Fruit fly (Drosophila melanogaster) whole organism, prepupa: ENCODE results near the gene D2hgdh.

Source experiments
- CG10631 ChIP-seq: fragments of 200-800 bp; sonication (Bioruptor generic); optimal IDR thresholded peaks from 2 replicates; lab custom pipeline; 2016; ENCODE audit warnings: missing biosample characterization, missing genetic modification characterization
- CG11294 ChIP-seq: fragments of 200-800 bp; sonication (Bioruptor generic); IDR thresholded peaks from 2 replicates; pipeline ENCODE4 v1.3.6; 2022; ENCODE audit warnings: missing biosample characterization, missing genetic modification characterization
- CG11762 ChIP-seq: fragments of 200-800 bp; sonication (Bioruptor generic); optimal IDR thresholded peaks from 3 replicates; lab custom pipeline; 2016; ENCODE audit warnings: missing biosample characterization, missing genetic modification characterization; ENCODE audit not compliant: insufficient read depth
- CG11902 ChIP-seq: fragments of 200-800 bp; sonication (Bioruptor generic); optimal IDR thresholded peaks from 3 replicates; lab custom pipeline; 2016; ENCODE audit warnings: missing biosample characterization, missing genetic modification characterization
- CG15336 ChIP-seq: fragments of 200-800 bp; sonication (Bioruptor generic); IDR thresholded peaks from 2 replicates; pipeline ENCODE4 v1.3.6; 2022; ENCODE audit warnings: missing biosample characterization, missing genetic modification characterization
- CG1621 ChIP-seq: fragments of 200-800 bp; sonication (Bioruptor generic); optimal IDR thresholded peaks from 3 replicates; lab custom pipeline; 2018; ENCODE audit warnings: missing biosample characterization, mild to moderate bottlenecking, missing genetic modification characterization
- CG16779 ChIP-seq: fragments of 200-800 bp; sonication (Bioruptor generic); optimal IDR thresholded peaks from 3 replicates; lab custom pipeline; 2017; ENCODE audit warnings: missing biosample characterization, mild to moderate bottlenecking, missing genetic modification characterization
- CG31627 ChIP-seq: fragments of 200-800 bp; sonication (Bioruptor generic); optimal IDR thresholded peaks from 3 replicates; lab custom pipeline; 2016; ENCODE audit warnings: missing biosample characterization, missing genetic modification characterization
- CG32006 ChIP-seq: fragments of 200-800 bp; sonication (Bioruptor generic); optimal IDR thresholded peaks from 3 replicates; lab custom pipeline; 2017; ENCODE audit warnings: missing biosample characterization, mild to moderate bottlenecking, missing genetic modification characterization
- CG34406 ChIP-seq: fragments of 200-800 bp; sonication (Bioruptor generic); optimal IDR thresholded peaks from 3 replicates; lab custom pipeline; 2016; ENCODE audit warnings: missing biosample characterization, missing genetic modification characterization
- CG3919 ChIP-seq: fragments of 200-800 bp; sonication (Bioruptor generic); optimal IDR thresholded peaks from 3 replicates; lab custom pipeline; 2016; ENCODE audit warnings: missing biosample characterization, missing genetic modification characterization
- CG4318 ChIP-seq: fragments of 200-800 bp; sonication (Bioruptor generic); optimal IDR thresholded peaks from 3 replicates; lab custom pipeline; 2017; ENCODE audit warnings: missing biosample characterization, mild to moderate bottlenecking, missing genetic modification characterization
- CG6163 ChIP-seq: fragments of 200-800 bp; sonication (Bioruptor generic); IDR thresholded peaks from 3 replicates; pipeline ENCODE4 v1.3.6; 2022; ENCODE audit warnings: missing biosample characterization, missing genetic modification characterization
- CG6276 ChIP-seq: fragments of 200-800 bp; sonication (Bioruptor generic); optimal IDR thresholded peaks from 2 replicates; lab custom pipeline; 2017; ENCODE audit warnings: missing biosample characterization, mild to moderate bottlenecking, missing genetic modification characterization
- CG6792 ChIP-seq: fragments of 200-800 bp; sonication (Bioruptor generic); optimal IDR thresholded peaks from 3 replicates; lab custom pipeline; 2016; ENCODE audit warnings: missing biosample characterization, missing genetic modification characterization
- CG6808 ChIP-seq: fragments of 200-800 bp; sonication (Bioruptor generic); optimal IDR thresholded peaks from 3 replicates; lab custom pipeline; 2017; ENCODE audit warnings: missing biosample characterization, missing genetic modification characterization, mild to moderate bottlenecking, moderate library complexity, missing genetic modification reagents
- CG6854 ChIP-seq: fragments of 200-800 bp; sonication (Bioruptor generic); optimal IDR thresholded peaks from 2 replicates; lab custom pipeline; 2017; ENCODE audit warnings: missing biosample characterization, mild to moderate bottlenecking, missing genetic modification characterization
- CG8119 ChIP-seq: fragments of 200-800 bp; sonication (Bioruptor generic); IDR thresholded peaks from 3 replicates; pipeline ENCODE4 v1.3.6; 2022; ENCODE audit warnings: missing biosample characterization, missing genetic modification characterization
- CG8319 ChIP-seq: fragments of 200-800 bp; sonication (Bioruptor generic); optimal IDR thresholded peaks from 3 replicates; lab custom pipeline; 2016; ENCODE audit warnings: missing biosample characterization, missing genetic modification characterization
- CG9139 ChIP-seq: fragments of 200-800 bp; sonication (Bioruptor generic); optimal IDR thresholded peaks from 3 replicates; lab custom pipeline; 2017; ENCODE audit warnings: missing biosample characterization, mild to moderate bottlenecking, missing genetic modification characterization
- Eip75B ChIP-seq: fragments of 200-800 bp; sonication (Bioruptor generic); optimal IDR thresholded peaks from 3 replicates; lab custom pipeline; 2016; ENCODE audit warnings: missing biosample characterization, missing genetic modification characterization
- Eip78C ChIP-seq: fragments of 200-800 bp; sonication (Bioruptor generic); peaks from one replicate; lab custom pipeline; 2016; ENCODE audit warnings: missing biosample characterization, missing genetic modification characterization
- Eip93F ChIP-seq: fragments of 200-800 bp; sonication (Bioruptor generic); optimal IDR thresholded peaks from 2 replicates; lab custom pipeline; 2016; ENCODE audit warnings: missing biosample characterization, mild to moderate bottlenecking, missing genetic modification characterization
- Ets21C ChIP-seq: fragments of 200-800 bp; sonication (Bioruptor generic); optimal IDR thresholded peaks from 3 replicates; lab custom pipeline; 2016; ENCODE audit warnings: missing biosample characterization, missing genetic modification characterization
- Ets96B ChIP-seq: fragments of 200-800 bp; optimal IDR thresholded peaks from 2 replicates; lab custom pipeline; 2019; ENCODE audit warnings: missing biosample characterization, mild to moderate bottlenecking, missing genetic modification characterization, moderate library complexity
- Gug ChIP-seq: fragments of 200-800 bp; sonication (Bioruptor generic); IDR thresholded peaks from 2 replicates; pipeline ENCODE4 v1.3.6; 2022; ENCODE audit warnings: missing biosample characterization, missing genetic modification characterization
- Hr39 ChIP-seq: fragments of 200-800 bp; sonication (Bioruptor generic); optimal IDR thresholded peaks from 2 replicates; lab custom pipeline; 2016; ENCODE audit warnings: missing biosample characterization, missing genetic modification characterization
- Hr4 ChIP-seq: fragments of 200-800 bp; sonication (Bioruptor generic); optimal IDR thresholded peaks from 3 replicates; lab custom pipeline; 2016; ENCODE audit warnings: missing biosample characterization, missing genetic modification characterization
- Lpt ChIP-seq: fragments of 200-800 bp; sonication (Bioruptor generic); optimal IDR thresholded peaks from 3 replicates; lab custom pipeline; 2016; ENCODE audit warnings: missing biosample characterization, missing genetic modification characterization
- Met ChIP-seq: fragments of 200-800 bp; sonication (Bioruptor generic); optimal IDR thresholded peaks from 3 replicates; lab custom pipeline; 2016; ENCODE audit warnings: missing biosample characterization, missing genetic modification characterization
- Sox102F ChIP-seq: fragments of 200-800 bp; sonication (Bioruptor generic); optimal IDR thresholded peaks from 2 replicates; lab custom pipeline; 2016; ENCODE audit warnings: missing biosample characterization, mild to moderate bottlenecking, missing genetic modification characterization
- Sox14 ChIP-seq: fragments of 200-800 bp; sonication (Bioruptor generic); optimal IDR thresholded peaks from 3 replicates; lab custom pipeline; 2016; ENCODE audit warnings: missing biosample characterization, missing genetic modification characterization
- achi ChIP-seq: fragments of 200-800 bp; sonication (Bioruptor generic); optimal IDR thresholded peaks from 3 replicates; lab custom pipeline; 2016; ENCODE audit warnings: missing biosample characterization, missing genetic modification characterization
- cyc ChIP-seq: fragments of 200-800 bp; sonication (Bioruptor generic); optimal IDR thresholded peaks from 3 replicates; lab custom pipeline; 2016; ENCODE audit warnings: missing biosample characterization, missing genetic modification characterization
- dac ChIP-seq: fragments of 200-800 bp; sonication (Bioruptor generic); optimal IDR thresholded peaks from 2 replicates; lab custom pipeline; 2017; ENCODE audit warnings: missing biosample characterization, mild to moderate bottlenecking, missing genetic modification characterization
- esn ChIP-seq: fragments of 200-800 bp; sonication (Bioruptor generic); optimal IDR thresholded peaks from 2 replicates; lab custom pipeline; 2016; ENCODE audit warnings: missing biosample characterization, mild to moderate bottlenecking, missing genetic modification characterization, moderate library complexity
- fd59A ChIP-seq: fragments of 200-800 bp; sonication (Bioruptor generic); optimal IDR thresholded peaks from 2 replicates; lab custom pipeline; 2017; ENCODE audit warnings: missing biosample characterization, mild to moderate bottlenecking, missing genetic modification characterization, missing genetic modification reagents
- fd85E ChIP-seq: fragments of 200-800 bp; sonication (Bioruptor generic); optimal IDR thresholded peaks from 3 replicates; lab custom pipeline; 2016; ENCODE audit warnings: missing biosample characterization, missing genetic modification characterization
- lz ChIP-seq: fragments of 200-800 bp; sonication (Bioruptor generic); optimal IDR thresholded peaks from 3 replicates; lab custom pipeline; 2016; ENCODE audit warnings: missing biosample characterization, missing genetic modification characterization
- net ChIP-seq: fragments of 200-800 bp; sonication (Bioruptor generic); optimal IDR thresholded peaks from 3 replicates; lab custom pipeline; 2016; ENCODE audit warnings: missing biosample characterization, missing genetic modification characterization
- pdm3 ChIP-seq: fragments of 200-800 bp; sonication (Bioruptor generic); optimal IDR thresholded peaks from 3 replicates; lab custom pipeline; 2016; ENCODE audit warnings: missing biosample characterization, missing genetic modification characterization
- salr ChIP-seq, 2 experiments: fragments of 200-800 bp; sonication (Bioruptor generic); optimal IDR thresholded peaks; 3 replicates each; lab custom pipeline; 2016 to 2018; ENCODE audit warnings: missing biosample characterization in 2 of 2, missing genetic modification characterization in 2 of 2, mild to moderate bottlenecking in 1 of 2
- spab ChIP-seq: fragments of 200-800 bp; sonication (Bioruptor generic); optimal IDR thresholded peaks from 2 replicates; lab custom pipeline; 2017; ENCODE audit warnings: missing biosample characterization, mild to moderate bottlenecking, missing genetic modification characterization, missing genetic modification reagents
- ss ChIP-seq, 2 experiments: fragments of 200-800 bp; sonication (Bioruptor generic); optimal IDR thresholded peaks; 2 replicates in 1 of 2; 3 replicates in 1 of 2; lab custom pipeline; 2017 to 2018; ENCODE audit warnings: mild to moderate bottlenecking in 2 of 2, missing biosample characterization in 2 of 2, missing genetic modification characterization in 2 of 2, moderate library complexity in 1 of 2
- svp ChIP-seq: fragments of 200-800 bp; sonication (Bioruptor generic); peaks from one replicate; lab custom pipeline; 2016; ENCODE audit warnings: missing biosample characterization, missing genetic modification characterization
- topi ChIP-seq: fragments of 200-800 bp; sonication (Bioruptor generic); optimal IDR thresholded peaks from 3 replicates; lab custom pipeline; 2016; ENCODE audit warnings: missing biosample characterization, missing genetic modification characterization

Gene D2hgdh

DNA sequence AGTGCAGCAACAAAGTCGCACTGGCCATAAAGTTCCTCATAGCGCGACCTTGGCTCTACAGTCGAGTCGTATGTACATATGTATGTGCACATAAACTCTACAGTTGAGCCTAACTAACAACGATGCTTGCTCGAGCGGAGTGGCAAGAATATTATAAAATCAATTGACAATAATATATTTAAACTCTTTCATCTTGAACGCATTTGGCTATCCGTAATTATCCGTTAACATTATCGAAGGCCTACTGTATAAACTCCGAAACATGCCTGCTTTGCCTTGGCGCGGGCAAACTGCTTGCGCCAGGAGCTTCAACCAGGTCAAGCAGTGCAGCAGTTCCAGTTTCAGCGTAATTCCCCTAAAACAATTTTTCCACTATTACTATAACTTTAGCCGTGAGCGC lies 32.6 kb upstream of the D2hgdh start (continued):
- no peak for TF ChIP-seq net
- TF ChIP-seq Sox14 (GFP tag; lab: Kevin White, UChicago) = no peak
- no peak for TF ChIP-seq esn (GFP tag; lab: Kevin White, UChicago)

DNA sequence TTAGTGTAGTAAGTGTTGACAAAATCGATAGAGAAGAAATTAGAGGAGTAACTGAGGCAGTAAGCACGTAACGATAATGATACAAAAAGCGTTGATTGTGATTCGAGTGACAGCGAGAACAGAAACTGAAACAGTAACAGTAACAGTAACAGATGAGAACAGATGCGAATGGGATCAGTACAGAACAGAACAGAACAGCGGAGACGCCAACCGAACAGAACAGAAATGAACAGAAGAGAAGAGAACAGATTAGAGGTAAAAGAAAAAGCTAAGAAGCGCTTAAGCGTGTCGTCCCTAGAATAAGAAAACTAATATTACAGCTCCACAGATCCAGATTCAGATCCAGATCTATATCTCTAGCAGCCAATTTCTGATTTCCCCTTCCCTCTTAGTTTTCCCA lies 28.6 kb upstream of the D2hgdh start:
- TF ChIP-seq spab (GFP tag; lab: Kevin White, UChicago) (no peak), CG11294 (no peak), CG6792 (GFP tag; lab: Kevin White, UChicago) (no peak), CG6854 (no peak), CG3919 (GFP tag; lab: Kevin White, UChicago) (no peak), CG34406 (GFP tag; lab: Kevin White, UChicago) (no peak), CG6163 (GFP tag; lab: Robert Waterston, UW) (no peak), Met (no peak), CG15336 (GFP tag; lab: Robert Waterston, UW) (no peak), Sox102F (GFP tag; lab: Kevin White, UChicago) (no peak), CG4318 (GFP tag; lab: Kevin White, UChicago) (no peak), CG11762 (GFP tag; lab: Kevin White, UChicago) (no peak), pdm3 (GFP tag; lab: Kevin White, UChicago) (no peak), fd59A (GFP tag; lab: Kevin White, UChicago) (no peak), CG16779 (tag; lab: Kevin White, UChicago) (no peak), svp (GFP tag; lab: Kevin White, UChicago) (no peak), Ets96B (tag; lab: Kevin White, UChicago) (no peak), topi (GFP tag; lab: Kevin White, UChicago) (no peak), Eip75B (no peak), fd85E (GFP tag; lab: Kevin White, UChicago) (no peak)

DNA sequence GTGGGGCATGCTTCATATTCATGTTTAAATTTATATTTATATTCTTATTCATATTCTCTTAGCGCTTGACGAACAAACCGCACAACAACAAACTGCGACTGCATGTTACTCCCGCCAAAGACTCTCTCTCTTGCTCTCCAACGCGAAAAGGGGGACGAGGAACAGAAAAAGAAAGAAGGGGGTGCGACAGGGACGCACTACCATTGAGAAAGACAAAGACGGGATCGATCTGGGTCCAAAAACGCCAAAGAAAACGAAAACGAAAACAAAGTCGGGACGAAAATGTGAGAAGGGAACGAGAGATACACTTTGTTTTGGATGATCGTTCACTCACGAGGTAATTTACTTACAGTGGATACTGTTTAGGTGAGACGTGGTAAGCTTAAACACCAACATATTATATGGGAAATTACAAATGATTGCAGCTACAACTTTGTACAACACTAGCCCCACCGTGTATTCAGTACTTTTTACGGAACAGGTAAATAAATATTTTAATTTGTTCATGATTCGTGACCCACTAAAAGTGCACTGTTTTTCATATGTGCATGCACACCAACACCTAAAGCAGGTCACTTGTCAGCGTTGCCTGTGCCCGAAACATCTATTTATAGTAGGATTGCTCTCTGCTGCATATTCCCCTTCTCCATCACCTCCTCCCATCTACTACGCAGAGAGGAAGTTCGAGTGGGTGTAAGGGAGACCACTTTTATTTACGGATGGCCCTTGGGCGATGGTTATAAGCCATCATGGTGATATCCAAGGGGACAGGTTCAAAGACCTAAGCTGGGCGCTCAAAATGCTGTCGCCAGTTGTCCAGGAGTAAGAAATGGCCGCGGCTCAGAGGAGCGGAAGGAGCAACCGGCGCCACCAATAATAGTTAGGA lies 19.3 kb upstream of the D2hgdh start:
- TF ChIP-seq CG31627 (GFP tag; lab: Kevin White, UChicago) (peak; percentile 68), CG6163 (GFP tag; lab: Robert Waterston, UW) (peak; percentile 69; the same call in 2 of the 3 replicates), Met (peak; percentile 78), Eip93F (GFP tag; lab: Kevin White, UChicago) (peak; percentile 57), CG32006 (GFP tag; lab: Kevin White, UChicago) (peak; percentile 68), Ets21C (peak; percentile 59), achi (GFP tag; lab: Kevin White, UChicago) (peak; percentile 70), CG6276 (no peak), CG8319 (GFP tag; lab: Kevin White, UChicago) (peak; percentile 41), CG6854 (no peak), Hr4 (GFP tag; lab: Kevin White, UChicago) (peak; percentile 71), CG16779 (tag; lab: Kevin White, UChicago) (no peak), fd85E (GFP tag; lab: Kevin White, UChicago) (no peak), lz (GFP tag; lab: Kevin White, UChicago) (peak; percentile 73), CG10631 (GFP tag; lab: Kevin White, UChicago) (peak; percentile 66), Lpt (GFP tag; lab: Kevin White, UChicago) (peak; percentile 34), CG11902 (peak; percentile 40), CG8119 (GFP tag; lab: Robert Waterston, UW) (peak; percentile 72), CG4318 (GFP tag; lab: Kevin White, UChicago) (peak; percentile 34), cyc (GFP tag; lab: Kevin White, UChicago) (peak; percentile 70), CG3919 (GFP tag; lab: Kevin White, UChicago) (peak; percentile 74), topi (GFP tag; lab: Kevin White, UChicago) (peak; percentile 78), dac (GFP tag; lab: Kevin White, UChicago) (peak; percentile 33), CG6808 (GFP tag; lab: Kevin White, UChicago) (peak; percentile 74), svp (GFP tag; lab: Kevin White, UChicago) (peak; percentile 94), Eip75B (peak; percentile 84), CG1621 (peak; percentile 26), ss (GFP tag; optimal IDR thresholded peaks at IDR 0.05; lab: Kevin White, UChicago) (peak; percentile 66 to 73), Hr39 (GFP tag; lab: Kevin White, UChicago) (peak; percentile 80), salr (GFP tag; optimal IDR thresholded peaks at IDR 0.05; lab: Kevin White, UChicago) (peak; percentile 37 to 55), Gug (GFP tag; lab: Robert Waterston, UW) (peak; percentile 48), CG9139 (GFP tag; lab: Kevin White, UChicago) (peak; percentile 22), Eip78C (peak; percentile 93)
